Fruit fly (Drosophila melanogaster): ENCODE measurements around the gene CG7453.

CG7453 gene

dm6 chrX:19183121-19183520 lies 3.1 kb downstream of the CG7453 start, which contains the start of gene CG33253:
Gene CG33253 (plus strand): TSS chrX:19183421.
- no peak for TF ChIP-seq noc (tag; optimal IDR thresholded peaks at IDR 0.05)

dm6 chrX:19187624-19188085 lies 7.7 kb downstream of the CG7453 start, which contains the start of gene Mec2:
Gene Mec2 (plus strand): TSS chrX:19188035.
- TF ChIP-seq noc (tag; optimal IDR thresholded peaks at IDR 0.05) = peak; percentile 21

- no peak for TF ChIP-seq noc (tag; optimal IDR thresholded peaks at IDR 0.05)
These were observed 9.9 kb downstream of the CG7453 start, which contains the start of gene HP1D3csd for dm6 chrX:19189903-19190302. Gene HP1D3csd (plus strand): TSS chrX:19190214.

- TF ChIP-seq noc (tag; optimal IDR thresholded peaks at IDR 0.05) = no peak
These were observed 11.1 kb downstream of the CG7453 start for dm6 chrX:19191050-19191449.

- TF ChIP-seq noc (tag; optimal IDR thresholded peaks at IDR 0.05) = no peak
These were observed 11.6 kb downstream of the CG7453 start for dm6 chrX:19191597-19191996.

dm6 chrX:19193336-19193735 lies 13.4 kb downstream of the CG7453 start, which contains the start of the genes CG7914 and CG14194:
Gene CG7914 (minus strand): TSS chrX:19193448.
Gene CG14194 (plus strand): TSS chrX:19193555.
- no peak for TF ChIP-seq noc (tag; optimal IDR thresholded peaks at IDR 0.05)

- TF ChIP-seq noc (tag; optimal IDR thresholded peaks at IDR 0.05) = no peak
These were observed 21.7 kb downstream of the CG7453 start, which contains the start of gene CG7990 for dm6 chrX:19201630-19202029. Gene CG7990 (minus strand): TSS chrX:19201979.

- no peak for TF ChIP-seq noc (tag; optimal IDR thresholded peaks at IDR 0.05)
These were observed 28.0 kb downstream of the CG7453 start, which contains the start of gene Ulp1 for dm6 chrX:19208014-19208413. Gene Ulp1 (minus strand): TSS chrX:19208187.

- no peak for TF ChIP-seq noc (tag; optimal IDR thresholded peaks at IDR 0.05)
These were observed 32.0 kb downstream of the CG7453 start, which contains the start of gene CG14195 for dm6 chrX:19211982-19212381. Gene CG14195 (minus strand): TSS chrX:19212082.

- TF ChIP-seq noc (tag; optimal IDR thresholded peaks at IDR 0.05) = no peak
These were observed 33.0 kb downstream of the CG7453 start, which contains the start of gene Mur18B for dm6 chrX:19212954-19213353. Gene Mur18B (plus strand): TSS chrX:19213254.

- TF ChIP-seq noc (tag; optimal IDR thresholded peaks at IDR 0.05) = no peak
These were observed 35.2 kb downstream of the CG7453 start, which contains the start of gene Muc18B for dm6 chrX:19215215-19215614. Gene Muc18B (plus strand): TSS chrX:19215515.

dm6 chrX:19216671-19217070 lies 36.7 kb downstream of the CG7453 start:
- TF ChIP-seq noc (tag; optimal IDR thresholded peaks at IDR 0.05) = peak; percentile 70

dm6 chrX:19220415-19220814 lies 40.4 kb downstream of the CG7453 start, which contains the start of gene CG7884:
Gene CG7884 (plus strand): TSS chrX:19220622.
- no peak for TF ChIP-seq noc (tag; optimal IDR thresholded peaks at IDR 0.05)

- TF ChIP-seq noc (tag; optimal IDR thresholded peaks at IDR 0.05) = no peak
These were observed 41.1 kb downstream of the CG7453 start for dm6 chrX:19220963-19221572.

dm6 chrX:19224580-19225303 lies 44.8 kb downstream of the CG7453 start:
- TF ChIP-seq noc (tag; optimal IDR thresholded peaks at IDR 0.05) = no peak

dm6 chrX:19225304-19225640 lies 45.3 kb downstream of the CG7453 start:
- TF ChIP-seq noc (tag; optimal IDR thresholded peaks at IDR 0.05) = no peak
